Fruit fly (Drosophila melanogaster): Measurements from ENCODE around the gene Aps.

DNA sequence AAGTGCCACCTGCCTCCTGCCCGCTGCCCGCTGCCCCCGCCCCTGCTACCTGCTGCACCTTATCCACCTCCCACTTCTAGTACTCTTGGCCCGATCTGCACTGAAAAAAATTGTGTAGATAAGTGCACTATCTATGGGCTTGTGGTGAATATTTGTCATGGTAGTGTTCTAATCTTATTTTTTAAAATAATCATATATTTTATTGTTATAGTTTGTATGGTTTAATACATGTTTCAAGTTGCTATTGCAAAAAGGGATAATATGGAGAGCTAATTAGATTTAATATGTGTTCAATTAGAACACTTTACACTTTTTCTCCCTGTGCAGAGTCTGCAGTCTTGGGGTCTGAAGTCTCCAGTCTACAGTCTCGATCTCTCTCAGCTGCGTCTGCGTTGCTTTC is 32.5 kb upstream of the Aps start:
- TF ChIP-seq CG9705 (GFP tag; optimal IDR thresholded peaks at IDR 0.05), result no peak
- no peak for TF ChIP-seq br (GFP tag; optimal IDR thresholded peaks at IDR 0.05)
- TF ChIP-seq tai (GFP tag; optimal IDR thresholded peaks at IDR 0.05), result no peak
- TF ChIP-seq usp (GFP tag; optimal IDR thresholded peaks at IDR 0.05), result no peak
- TF ChIP-seq Hnf4 (GFP tag; optimal IDR thresholded peaks at IDR 0.05), result no peak
- TF ChIP-seq Mio (GFP tag; optimal IDR thresholded peaks at IDR 0.05), result no peak
- TF ChIP-seq h (GFP tag; optimal IDR thresholded peaks at IDR 0.05), result peak; percentile 15
- TF ChIP-seq woc (GFP tag; optimal IDR thresholded peaks at IDR 0.05), result no peak
- TF ChIP-seq Jra (GFP tag; optimal IDR thresholded peaks at IDR 0.05), result no peak
